Fruit fly (Drosophila melanogaster) whole organism, embryonic: ENCODE measurements around the gene Vm26Ac.

Experiments used
- Adf1 ChIP-seq: fragments of 200-800 bp; sonication (Bioruptor generic); IDR thresholded peaks from 2 replicates; pipeline ENCODE4 v1.3.6; 2022; ENCODE audit warnings: missing biosample characterization, missing genetic modification characterization
- Antp ChIP-seq: fragments of 200-800 bp; sonication (Bioruptor generic); optimal IDR thresholded peaks from 3 replicates; lab custom pipeline; 2016; ENCODE audit warnings: missing biosample characterization, missing genetic modification characterization
- Atf-2 ChIP-seq: fragments of 200-800 bp; sonication (Bioruptor generic); optimal IDR thresholded peaks from 2 replicates; lab custom pipeline; 2016; ENCODE audit warnings: missing biosample characterization, missing genetic modification characterization
- Atf6 ChIP-seq: fragments of 200-800 bp; sonication (Bioruptor generic); IDR thresholded peaks from 2 replicates; pipeline ENCODE4 v1.3.6; 2022; ENCODE audit warnings: missing biosample characterization, missing genetic modification characterization
- Bgb ChIP-seq: fragments of 200-800 bp; sonication (Bioruptor generic); IDR thresholded peaks from 2 replicates; pipeline ENCODE4 v1.3.6; 2022; ENCODE audit warnings: missing biosample characterization, missing genetic modification characterization; ENCODE audit not compliant: partially characterized antibody
- CG10654 ChIP-seq: fragments of 200-800 bp; sonication (Bioruptor generic); optimal IDR thresholded peaks from 2 replicates; lab custom pipeline; 2016; ENCODE audit warnings: missing biosample characterization, missing genetic modification characterization
- CG11085 ChIP-seq: fragments of 200-800 bp; sonication (Bioruptor generic); IDR thresholded peaks from 2 replicates; pipeline ENCODE4 v1.3.6; 2022; ENCODE audit warnings: missing biosample characterization, missing genetic modification characterization
- CG12071 ChIP-seq: fragments of 200-800 bp; sonication (Bioruptor generic); optimal IDR thresholded peaks from 3 replicates; lab custom pipeline; 2018; ENCODE audit warnings: missing biosample characterization, mild to moderate bottlenecking, missing genetic modification characterization
- CG12299 ChIP-seq: fragments of 200-800 bp; sonication (Bioruptor generic); optimal IDR thresholded peaks from 2 replicates; lab custom pipeline; 2018; ENCODE audit warnings: missing biosample characterization, mild to moderate bottlenecking, missing genetic modification characterization
- CG12769 ChIP-seq: fragments of 200-800 bp; sonication (Bioruptor generic); optimal IDR thresholded peaks from 2 replicates; lab custom pipeline; 2019; ENCODE audit warnings: missing biosample characterization, mild to moderate bottlenecking, missing genetic modification characterization, moderate library complexity
- CG14014 ChIP-seq: fragments of 200-800 bp; sonication (Bioruptor generic); IDR thresholded peaks from 2 replicates; pipeline ENCODE4 v1.3.6; 2022; ENCODE audit warnings: missing biosample characterization, missing genetic modification characterization
- CG1529 ChIP-seq: fragments of 200-800 bp; sonication (Bioruptor generic); optimal IDR thresholded peaks from 3 replicates; lab custom pipeline; 2018; ENCODE audit warnings: missing biosample characterization, missing genetic modification characterization
- CG1603 ChIP-seq: fragments of 200-800 bp; sonication (Bioruptor generic); optimal IDR thresholded peaks from 2 replicates; lab custom pipeline; 2019; ENCODE audit warnings: missing biosample characterization, mild to moderate bottlenecking, missing genetic modification characterization, moderate library complexity
- CG1647 ChIP-seq: fragments of 200-800 bp; sonication (Bioruptor generic); optimal IDR thresholded peaks from 3 replicates; lab custom pipeline; 2016; ENCODE audit warnings: missing biosample characterization, missing genetic modification characterization
- CG16863 ChIP-seq: fragments of 200-800 bp; sonication (Bioruptor generic); optimal IDR thresholded peaks from 3 replicates; lab custom pipeline; 2016; ENCODE audit warnings: missing biosample characterization, missing genetic modification characterization
- CG1792 ChIP-seq: fragments of 200-800 bp; sonication (Bioruptor generic); optimal IDR thresholded peaks from 2 replicates; lab custom pipeline; 2016; ENCODE audit warnings: missing biosample characterization, missing genetic modification characterization
- CG18262 ChIP-seq: fragments of 200-800 bp; optimal IDR thresholded peaks from 3 replicates; lab custom pipeline; 2019; ENCODE audit warnings: missing biosample characterization, mild to moderate bottlenecking, missing genetic modification characterization, moderate library complexity
- CG2889 ChIP-seq: fragments of 200-800 bp; sonication (Bioruptor generic); IDR thresholded peaks from 3 replicates; pipeline ENCODE4 v1.3.6; 2022; ENCODE audit warnings: missing biosample characterization, missing genetic modification characterization
- CG31224 ChIP-seq: fragments of 200-800 bp; sonication (Bioruptor generic); IDR thresholded peaks from 2 replicates; pipeline ENCODE4 v1.3.6; 2022; ENCODE audit warnings: missing biosample characterization, missing genetic modification characterization
- CG4617 ChIP-seq: fragments of 200-800 bp; sonication (Bioruptor generic); optimal IDR thresholded peaks from 3 replicates; lab custom pipeline; 2016; ENCODE audit warnings: missing biosample characterization, missing genetic modification characterization, borderline replicate concordance
- CG4730 ChIP-seq: fragments of 200-800 bp; sonication (Bioruptor generic); IDR thresholded peaks from 2 replicates; pipeline ENCODE4 v1.3.6; 2022; ENCODE audit warnings: missing biosample characterization, missing genetic modification characterization
- CG6654 ChIP-seq: fragments of 200-800 bp; sonication (Bioruptor generic); optimal IDR thresholded peaks from 2 replicates; lab custom pipeline; 2017; ENCODE audit warnings: missing biosample characterization, mild to moderate bottlenecking, missing genetic modification characterization
- CG9876 ChIP-seq: fragments of 200-800 bp; sonication (Bioruptor generic); optimal IDR thresholded peaks from 2 replicates; lab custom pipeline; 2016; ENCODE audit warnings: missing biosample characterization, missing genetic modification characterization
- Dip3 ChIP-seq: fragments of 200-800 bp; sonication (Bioruptor generic); optimal IDR thresholded peaks from 3 replicates; lab custom pipeline; 2016; ENCODE audit warnings: missing biosample characterization, missing genetic modification characterization
- HLHmδ ChIP-seq: fragments of 200-800 bp; sonication (Bioruptor generic); optimal IDR thresholded peaks from 2 replicates; lab custom pipeline; 2018; ENCODE audit warnings: missing biosample characterization, mild to moderate bottlenecking, missing genetic modification characterization, moderate library complexity
- Hmr ChIP-seq: fragments of 200-800 bp; sonication (Bioruptor generic); optimal IDR thresholded peaks from 3 replicates; lab custom pipeline; 2017; ENCODE audit warnings: mild to moderate bottlenecking, missing biosample characterization, missing genetic modification reagents, missing genetic modification characterization
- Hmx ChIP-seq: fragments of 200-800 bp; sonication (Bioruptor generic); optimal IDR thresholded peaks from 2 replicates; lab custom pipeline; 2016; ENCODE audit warnings: missing biosample characterization, missing genetic modification characterization
- MTF-1 ChIP-seq: fragments of 200-800 bp; sonication (Bioruptor generic); optimal IDR thresholded peaks from 2 replicates; lab custom pipeline; 2018; ENCODE audit warnings: missing biosample characterization, mild to moderate bottlenecking, missing genetic modification characterization, borderline replicate concordance
- Sin3A ChIP-seq: fragments of >200 bp; optimal IDR thresholded peaks from 2 replicates; lab custom pipeline; 2018
- Sox102F ChIP-seq: fragments of 200-800 bp; sonication (Bioruptor generic); optimal IDR thresholded peaks from 2 replicates; lab custom pipeline; 2018; ENCODE audit warnings: missing biosample characterization, mild to moderate bottlenecking, missing genetic modification characterization, moderate library complexity
- al ChIP-seq: fragments of 200-800 bp; sonication (Bioruptor generic); IDR thresholded peaks from 2 replicates; pipeline ENCODE4 v1.3.6; 2022; ENCODE audit warnings: missing biosample characterization, missing genetic modification characterization
- aop ChIP-seq: fragments of 200-800 bp; sonication (Bioruptor generic); IDR thresholded peaks from 2 replicates; pipeline ENCODE4 v1.3.6; 2022; ENCODE audit warnings: missing biosample characterization, missing genetic modification characterization
- ara ChIP-seq: fragments of 200-800 bp; sonication (Bioruptor generic); IDR thresholded peaks from 2 replicates; pipeline ENCODE4 v1.3.6; 2022; ENCODE audit warnings: missing biosample characterization, missing genetic modification characterization
- cas ChIP-seq: fragments of 200-800 bp; sonication (Bioruptor generic); IDR thresholded peaks from 2 replicates; pipeline ENCODE4 v1.3.6; 2022; ENCODE audit warnings: missing biosample characterization, missing genetic modification characterization
- ci ChIP-seq: fragments of 200-800 bp; sonication (Bioruptor generic); IDR thresholded peaks from 3 replicates; pipeline ENCODE4 v1.3.6; 2022; ENCODE audit warnings: missing biosample characterization, missing genetic modification characterization
- da ChIP-seq: fragments of 200-800 bp; sonication (Bioruptor generic); optimal IDR thresholded peaks from 2 replicates; lab custom pipeline; 2016; ENCODE audit warnings: missing biosample characterization, missing genetic modification characterization
- dan ChIP-seq: fragments of 200-800 bp; sonication (Bioruptor generic); IDR thresholded peaks from 2 replicates; pipeline ENCODE4 v1.3.6; 2022; ENCODE audit warnings: missing biosample characterization, missing genetic modification characterization
- eve ChIP-seq, 2 experiments: fragments of >200 bp; optimal IDR thresholded peaks; 2 replicates each; lab custom pipeline; 2017; ENCODE audit warnings: missing biosample characterization in 2 of 2, missing genetic modification characterization in 2 of 2
- fu2 ChIP-seq: fragments of 200-800 bp; sonication (Bioruptor generic); optimal IDR thresholded peaks from 2 replicates; lab custom pipeline; 2016; ENCODE audit warnings: missing biosample characterization, missing genetic modification characterization
- ham ChIP-seq: fragments of 200-800 bp; sonication (Bioruptor generic); IDR thresholded peaks from 2 replicates; pipeline ENCODE4 v1.3.6; 2022; ENCODE audit warnings: missing biosample characterization, missing genetic modification characterization
- lilli ChIP-seq: fragments of 200-800 bp; sonication (Bioruptor generic); optimal IDR thresholded peaks from 3 replicates; lab custom pipeline; 2016; ENCODE audit warnings: missing biosample characterization, missing genetic modification characterization
- nerfin-2 ChIP-seq: fragments of 200-800 bp; sonication (Bioruptor generic); IDR thresholded peaks from 2 replicates; pipeline ENCODE4 v1.3.6; 2022; ENCODE audit warnings: missing biosample characterization, missing genetic modification characterization; ENCODE audit not compliant: partially characterized antibody
- otp ChIP-seq: fragments of 200-800 bp; sonication (Bioruptor generic); IDR thresholded peaks from 3 replicates; pipeline ENCODE4, ENCODE4 v1.3.6; 2022; ENCODE audit warnings: missing biosample characterization, missing genetic modification characterization
- pan ChIP-seq, 4 experiments: fragments of >200 bp in 3 of 4; fragments of 200-800 bp in 1 of 4; sonication (Bioruptor generic) in 1 of 4; optimal IDR thresholded peaks in 3 of 4; IDR thresholded peaks in 1 of 4; 2 replicates each; pipeline versions ENCODE4 v1.3.6 to Lab custom; 2017 to 2022; ENCODE audit warnings: missing biosample characterization in 2 of 4, missing genetic modification characterization in 2 of 4, mixed read lengths in 1 of 4
- pb ChIP-seq: fragments of 200-800 bp; sonication (Bioruptor generic); optimal IDR thresholded peaks from 3 replicates; lab custom pipeline; 2016; ENCODE audit warnings: missing biosample characterization, missing genetic modification characterization
- ro ChIP-seq: fragments of 200-800 bp; sonication (Bioruptor generic); IDR thresholded peaks from 2 replicates; pipeline ENCODE4 v1.3.6; 2022; ENCODE audit warnings: missing biosample characterization, missing genetic modification characterization
- sc ChIP-seq, 3 experiments: fragments of >200 bp in 2 of 3; fragments of 200-800 bp in 1 of 3; sonication (Bioruptor generic) in 1 of 3; optimal IDR thresholded peaks; 2 replicates in 2 of 3; 3 replicates in 1 of 3; lab custom pipeline; 2017; ENCODE audit warnings: mild to moderate bottlenecking in 1 of 3, missing biosample characterization in 1 of 3, missing genetic modification characterization in 1 of 3, missing genetic modification reagents in 1 of 3
- schlank ChIP-seq: fragments of 200-800 bp; sonication (Bioruptor generic); optimal IDR thresholded peaks from 2 replicates; lab custom pipeline; 2018; ENCODE audit warnings: missing biosample characterization, mild to moderate bottlenecking, missing genetic modification characterization
- trem ChIP-seq: fragments of 200-800 bp; optimal IDR thresholded peaks from 3 replicates; lab custom pipeline; 2019; ENCODE audit warnings: missing biosample characterization, mild to moderate bottlenecking, missing genetic modification characterization, moderate library complexity
- tup ChIP-seq: fragments of 200-800 bp; sonication (Bioruptor generic); optimal IDR thresholded peaks from 2 replicates; lab custom pipeline; 2016; ENCODE audit warnings: missing biosample characterization, mild to moderate bottlenecking, missing genetic modification characterization, moderate library complexity

The Vm26Ac gene

dm6 chr2L:5982334-5982987, 24.0 kb upstream of the Vm26Ac start (continued):
- TF ChIP-seq da (GFP tag; lab: Kevin White, UChicago): no peak
- no peak for TF ChIP-seq CG14014 (GFP tag; lab: Robert Waterston, UW)
- TF ChIP-seq sc (optimal IDR thresholded peaks at IDR 0.05; lab: Kevin White, UChicago): no peak
- no peak for TF ChIP-seq sc (GFP tag; optimal IDR thresholded peaks at IDR 0.05; lab: Kevin White, UChicago)
- TF ChIP-seq schlank (tag; lab: Kevin White, UChicago): no peak
- TF ChIP-seq Sox102F (GFP tag; lab: Kevin White, UChicago): no peak
- no peak for TF ChIP-seq CG9876 (GFP tag; lab: Kevin White, UChicago)
- TF ChIP-seq pan (optimal IDR thresholded peaks at IDR 0.05; lab: Kevin White, UChicago): no peak
- TF ChIP-seq pan (GFP tag; optimal IDR thresholded peaks at IDR 0.05 in 1 of 2, IDR thresholded peaks at IDR 0.05 in 1 of 2): no peak
- no peak for TF ChIP-seq CG1529 (GFP tag; lab: Kevin White, UChicago)
- TF ChIP-seq CG1603 (tag; lab: Kevin White, UChicago): peak; percentile 56
- no peak for TF ChIP-seq Hmx
- TF ChIP-seq MTF-1 (GFP tag; lab: Kevin White, UChicago): no peak
- no peak for TF ChIP-seq Bgb (GFP tag; lab: Robert Waterston, UW)
- no peak for TF ChIP-seq otp (GFP tag; lab: Robert Waterston, UW)
- peak; percentile 11 for TF ChIP-seq Antp (GFP tag; lab: Kevin White, UChicago)
- TF ChIP-seq pb (GFP tag; lab: Kevin White, UChicago): peak; percentile 61
- no peak for TF ChIP-seq eve (GFP tag; optimal IDR thresholded peaks at IDR 0.05; lab: Kevin White, UChicago)
- no peak for TF ChIP-seq dan (GFP tag; lab: Robert Waterston, UW)
- TF ChIP-seq ham (GFP tag; lab: Robert Waterston, UW): no peak
- no peak for TF ChIP-seq ci (GFP tag; lab: Robert Waterston, UW)
- no peak for TF ChIP-seq Sin3A (lab: Kevin White, UChicago)
- no peak for TF ChIP-seq CG4730 (GFP tag; lab: Robert Waterston, UW)
- no peak for TF ChIP-seq CG10654 (GFP tag; lab: Kevin White, UChicago)
- TF ChIP-seq Atf6 (GFP tag; lab: Robert Waterston, UW): no peak
- no peak for TF ChIP-seq ara (GFP tag; lab: Robert Waterston, UW)
- TF ChIP-seq lilli (GFP tag; lab: Kevin White, UChicago): peak; percentile 57
- TF ChIP-seq CG12299 (tag; lab: Kevin White, UChicago): no peak
- TF ChIP-seq CG6654 (GFP tag; lab: Kevin White, UChicago): no peak
- TF ChIP-seq nerfin-2: no peak
- TF ChIP-seq ro (GFP tag; lab: Robert Waterston, UW): no peak
- no peak for TF ChIP-seq tup (GFP tag; lab: Kevin White, UChicago)
- no peak for TF ChIP-seq CG4617 (GFP tag; lab: Kevin White, UChicago)
- TF ChIP-seq Hmr (GFP tag; lab: Kevin White, UChicago): peak; percentile 53
- TF ChIP-seq CG18262 (tag; lab: Kevin White, UChicago): peak; percentile 11
- peak; percentile 45 for TF ChIP-seq CG12071 (GFP tag; lab: Kevin White, UChicago)
- no peak for TF ChIP-seq CG16863 (GFP tag; lab: Kevin White, UChicago)
- TF ChIP-seq CG11085 (GFP tag; lab: Robert Waterston, UW): no peak
- no peak for TF ChIP-seq aop
- TF ChIP-seq Atf-2 (GFP tag; lab: Kevin White, UChicago): no peak
- no peak for TF ChIP-seq CG1647 (GFP tag; lab: Kevin White, UChicago)
- TF ChIP-seq fu2 (GFP tag; lab: Kevin White, UChicago): peak; percentile 26
- peak; percentile 61 for TF ChIP-seq CG12769 (tag; lab: Kevin White, UChicago)
- TF ChIP-seq al (GFP tag; lab: Robert Waterston, UW): no peak
- peak; percentile 69 for TF ChIP-seq Dip3 (GFP tag; lab: Kevin White, UChicago)
- TF ChIP-seq CG31224 (GFP tag; lab: Robert Waterston, UW): no peak
- no peak for TF ChIP-seq CG1792 (GFP tag; lab: Kevin White, UChicago)
- TF ChIP-seq Adf1 (GFP tag; lab: Robert Waterston, UW): no peak
- TF ChIP-seq trem (tag; lab: Kevin White, UChicago): peak; percentile 27
- TF ChIP-seq HLHmδ (GFP tag; lab: Kevin White, UChicago): peak; percentile 44
- no peak for TF ChIP-seq CG2889
- no peak for TF ChIP-seq cas (GFP tag; lab: Robert Waterston, UW)
